Worm (Caenorhabditis elegans): ENCODE measurements around the gene F52G3.1.

F52G3.1 gene

DNA sequence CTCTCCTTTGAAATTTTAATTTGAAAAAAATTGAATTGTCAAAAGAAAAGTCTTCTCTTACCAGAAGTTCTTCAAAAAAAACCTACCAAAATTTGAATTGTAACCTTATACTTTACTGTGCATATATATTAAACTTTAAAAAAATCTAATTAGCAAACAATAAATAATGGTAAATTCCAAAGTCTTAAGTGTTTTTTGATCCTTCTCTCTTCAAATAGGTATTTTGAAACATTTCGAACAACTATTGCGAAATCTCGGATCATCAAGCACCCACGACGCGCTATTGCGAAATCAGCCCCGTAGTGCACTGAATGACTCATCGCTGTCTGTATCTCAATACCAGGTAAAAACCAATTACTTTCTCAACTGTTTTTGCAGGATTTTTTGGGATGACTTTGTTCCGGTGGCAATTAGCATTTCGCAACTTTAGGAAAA is 33.0 kb upstream of the F52G3.1 start (continued):
- TF ChIP-seq chd-7 (tag; optimal IDR thresholded peaks at IDR 0.05) (peak; percentile 95), ztf-26 (tag; optimal IDR thresholded peaks at IDR 0.05) (no peak), sdz-38 (tag; optimal IDR thresholded peaks at IDR 0.05) (no peak), B0336.3 (GFP tag; IDR thresholded peaks at IDR 0.05) (peak; percentile 41), ceh-27 (GFP tag; optimal IDR thresholded peaks at IDR 0.05) (peak; percentile 79), dpl-1 (GFP tag; optimal IDR thresholded peaks at IDR 0.05) (no peak), athp-1 (tag; optimal IDR thresholded peaks at IDR 0.05) (peak; percentile 74), hlh-12 (tag; optimal IDR thresholded peaks at IDR 0.05) (no peak)

ce11 chrX:16931255-16932023 is 32.2 kb upstream of the F52G3.1 start:
- TF ChIP-seq cebp-2 (GFP tag; IDR thresholded peaks at IDR 0.05), result peak; percentile 66; the same call in 1 of the 2 replicates
- TF ChIP-seq D2030.7 (GFP tag; IDR thresholded peaks at IDR 0.05), result no peak
- TF ChIP-seq ceh-79 (tag; optimal IDR thresholded peaks at IDR 0.05), result no peak
- no peak for TF ChIP-seq hrde-1 (tag; optimal IDR thresholded peaks at IDR 0.05; ENCODE audit: borderline replicate concordance)
- TF ChIP-seq nhr-27 (tag; optimal IDR thresholded peaks at IDR 0.05), result no peak
- peak; percentile 19; the same call in 1 of the 2 replicates for TF ChIP-seq attf-6 (GFP tag; IDR thresholded peaks at IDR 0.05)
- TF ChIP-seq B0336.3 (GFP tag; IDR thresholded peaks at IDR 0.05), result peak; percentile 10
- no peak for TF ChIP-seq lsy-27 (tag; optimal IDR thresholded peaks at IDR 0.05; ENCODE audit: borderline replicate concordance, insufficient read depth)
- no peak; the same call in none of the 2 replicates for TF ChIP-seq ceh-100 (GFP tag; IDR thresholded peaks at IDR 0.05)
- no peak for TF ChIP-seq zfh-2 (GFP tag; conservative IDR thresholded peaks at IDR 0.05)
- TF ChIP-seq tbp1 (GFP tag; optimal IDR thresholded peaks at IDR 0.05), result peak; percentile 44
- TF ChIP-seq tlf-1 (GFP tag; optimal IDR thresholded peaks at IDR 0.05), result peak; percentile 61
- peak; percentile 53 for TF ChIP-seq F10E7.11 (tag; optimal IDR thresholded peaks at IDR 0.05)
- TF ChIP-seq ztf-6 (GFP tag; IDR thresholded peaks at IDR 0.05), result peak; percentile 34; the same call in 1 of the 2 replicates
- no peak for TF ChIP-seq dpff-1 (tag; optimal IDR thresholded peaks at IDR 0.05)
- no peak for TF ChIP-seq madf-10 (tag; optimal IDR thresholded peaks at IDR 0.05)
- TF ChIP-seq Y67H2A.10 (GFP tag; conservative IDR thresholded peaks at IDR 0.05), result no peak; the same call in none of the 2 replicates
- no peak for TF ChIP-seq nhr-179 (tag; optimal IDR thresholded peaks at IDR 0.05)
- peak; percentile 95 for TF ChIP-seq ceh-58 (GFP tag; IDR thresholded peaks at IDR 0.05)
- peak; percentile 5; the same call in 1 of the 2 replicates for TF ChIP-seq F33H1.4 (GFP tag; IDR thresholded peaks at IDR 0.05)
- TF ChIP-seq rpc-1 (optimal IDR thresholded peaks at IDR 0.05), result no peak
- TF ChIP-seq rpc-1 (tag; optimal IDR thresholded peaks at IDR 0.05), result no peak
- TF ChIP-seq efl-1 (GFP tag; optimal IDR thresholded peaks at IDR 0.05), result no peak
- TF ChIP-seq lin-26 (GFP tag; IDR thresholded peaks at IDR 0.05), result peak; percentile 65
- TF ChIP-seq lir-1 (GFP tag; conservative IDR thresholded peaks at IDR 0.05), result 0 out of 2 replicates have a peak, but pooled peaks have one; percentile 7
- TF ChIP-seq cebp-1 (GFP tag; IDR thresholded peaks at IDR 0.05), result peak; percentile 38
- TF ChIP-seq cebp-1 (tag; optimal IDR thresholded peaks at IDR 0.05), result no peak
- peak; percentile 76 for TF ChIP-seq egl-18 (GFP tag; IDR thresholded peaks at IDR 0.05)
- no peak for TF ChIP-seq sdz-38 (tag; optimal IDR thresholded peaks at IDR 0.05)
- peak; percentile 92 for TF ChIP-seq nfyb-1 (GFP tag; IDR thresholded peaks at IDR 0.05)
- TF ChIP-seq egrh-3 (GFP tag; IDR thresholded peaks at IDR 0.05), result no peak
- peak; percentile 30 for TF ChIP-seq pha-4 (tag; optimal IDR thresholded peaks at IDR 0.05)
- no peak for TF ChIP-seq mes-4 (tag; optimal IDR thresholded peaks at IDR 0.05)
- no peak for TF ChIP-seq unc-62 (GFP tag; optimal IDR thresholded peaks at IDR 0.05)
- no peak for TF ChIP-seq bed-2 (GFP tag; IDR thresholded peaks at IDR 0.05)
- peak; percentile 60; the same call in 1 of the 2 replicates for TF ChIP-seq C06A6.2 (GFP tag; conservative IDR thresholded peaks at IDR 0.05)
- TF ChIP-seq nfya-1 (tag; optimal IDR thresholded peaks at IDR 0.05; ENCODE audit: borderline replicate concordance, insufficient read depth), result no peak
- TF ChIP-seq F39B2.1 (GFP tag; IDR thresholded peaks at IDR 0.05), result peak; percentile 58; the same call in 1 of the 2 replicates
- peak; percentile 70 for TF ChIP-seq zim-3 (tag; optimal IDR thresholded peaks at IDR 0.05)
- no peak for TF ChIP-seq ztf-22 (GFP tag; optimal IDR thresholded peaks at IDR 0.05)
- no peak for TF ChIP-seq unc-130 (GFP tag; optimal IDR thresholded peaks at IDR 0.05)

Measured in whole organism, young adult.